Worm (Caenorhabditis elegans): ENCODE results near the gene R13D7.2.

The R13D7.2 gene

ce11 chrV:7417018-7417716 is 7.5 kb downstream of the R13D7.2 start, which contains the start of gene srw-67:
srw-67 (plus strand) TSS chrV:7417660.
- TF ChIP-seq ets-4 (GFP tag; optimal IDR thresholded peaks at IDR 0.05), result no peak
- TF ChIP-seq snpc-4 (GFP tag; optimal IDR thresholded peaks at IDR 0.05), result no peak
- no peak for TF ChIP-seq snpc-4 (tag; optimal IDR thresholded peaks at IDR 0.05)
- TF ChIP-seq ztf-18 (tag; optimal IDR thresholded peaks at IDR 0.05), result no peak
- TF ChIP-seq ceh-79 (tag; optimal IDR thresholded peaks at IDR 0.05), result no peak
- no peak for TF ChIP-seq nhr-179 (tag; optimal IDR thresholded peaks at IDR 0.05)
- TF ChIP-seq egl-18 (GFP tag; IDR thresholded peaks at IDR 0.05), result no peak
- TF ChIP-seq B0336.3 (GFP tag; IDR thresholded peaks at IDR 0.05), result no peak
- no peak for TF ChIP-seq T07F8.4 (tag; optimal IDR thresholded peaks at IDR 0.05)
- no peak for TF ChIP-seq C17E4.6 (GFP tag; IDR thresholded peaks at IDR 0.05)
- no peak for TF ChIP-seq F33H1.4 (GFP tag; IDR thresholded peaks at IDR 0.05)
- TF ChIP-seq mes-4 (tag; optimal IDR thresholded peaks at IDR 0.05), result no peak

DNA sequence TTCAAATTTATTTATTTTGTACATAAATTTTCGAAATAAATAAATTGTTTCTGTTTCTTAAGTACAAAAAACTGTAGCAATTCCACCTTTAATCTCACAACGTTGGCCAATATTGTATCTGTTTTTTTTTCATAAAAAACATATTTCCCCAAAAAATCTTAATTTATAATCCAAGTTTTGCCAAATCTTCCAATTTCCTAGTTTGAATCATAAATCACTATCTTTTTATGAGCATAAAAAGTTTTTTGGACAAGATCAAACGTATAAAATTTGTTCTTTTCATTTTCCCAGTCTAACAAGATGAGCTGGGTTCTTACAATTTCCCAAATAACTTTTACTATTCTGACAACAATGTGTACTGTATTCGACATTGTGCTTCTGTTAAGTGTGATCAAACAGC is 10.5 kb downstream of the R13D7.2 start, which contains the start of gene srxa-4:
Gene srxa-4, plus strand, starts transcription at position 301 of the 400 bp plus-strand sequence.
- TF ChIP-seq attf-6 (GFP tag; IDR thresholded peaks at IDR 0.05) (no peak), hsf-1 (GFP tag; IDR thresholded peaks at IDR 0.05) (no peak), ztf-26 (tag; optimal IDR thresholded peaks at IDR 0.05) (no peak), madf-10 (tag; optimal IDR thresholded peaks at IDR 0.05) (no peak), ceh-91 (GFP tag; IDR thresholded peaks at IDR 0.05) (no peak), egl-44 (GFP tag; IDR thresholded peaks at IDR 0.05) (no peak), ceh-27 (GFP tag; optimal IDR thresholded peaks at IDR 0.05) (no peak)

ce11 chrV:7424336-7424735 is 14.6 kb downstream of the R13D7.2 start, which contains the start of gene F18E3.10:
F18E3.10 (minus strand) TSS chrV:7424436.
- TF ChIP-seq madf-3 (GFP tag; IDR thresholded peaks at IDR 0.05) (no peak), Y67H2A.10 (GFP tag; conservative IDR thresholded peaks at IDR 0.05) (no peak), F49E8.2 (tag; optimal IDR thresholded peaks at IDR 0.05; ENCODE audit: insufficient read depth) (no peak), xnd-1 (tag; optimal IDR thresholded peaks at IDR 0.05) (no peak)

DNA sequence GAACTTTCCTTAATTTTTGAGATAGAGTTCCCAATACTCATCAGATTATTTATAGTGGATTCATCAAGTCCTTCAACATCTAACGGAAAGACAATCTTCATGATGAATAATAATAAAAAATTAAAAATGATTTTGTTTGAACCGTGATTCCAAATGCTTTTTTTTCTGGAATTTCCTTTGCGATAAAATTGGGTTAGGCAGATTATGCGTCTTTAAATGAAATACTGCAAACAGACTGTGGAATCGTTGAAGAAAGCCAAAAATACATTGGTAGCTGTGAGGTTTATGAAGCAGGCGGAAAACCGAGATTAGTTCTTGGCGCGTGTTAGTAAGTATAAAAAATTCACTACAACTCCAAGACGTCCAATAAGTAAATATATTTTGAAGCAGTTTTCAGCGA is 16.9 kb downstream of the R13D7.2 start, which contains the start of gene srw-68:
Gene srw-68, minus strand, starts transcription at position 101 of the 400 bp plus-strand sequence.
- TF ChIP-seq ceh-79 (tag; optimal IDR thresholded peaks at IDR 0.05) (no peak), tbx-9 (tag; optimal IDR thresholded peaks at IDR 0.05; ENCODE audit: borderline replicate concordance) (no peak), lin-40 (tag; optimal IDR thresholded peaks at IDR 0.05) (no peak)

ce11 chrV:7428880-7429279 is 19.2 kb downstream of the R13D7.2 start, which contains the start of gene srw-69:
srw-69 (minus strand) TSS chrV:7428980.
- no peak for TF ChIP-seq F10E7.11 (tag; optimal IDR thresholded peaks at IDR 0.05)

ce11 chrV:7431016-7431415 is 21.3 kb downstream of the R13D7.2 start, which contains the start of gene srw-71:
srw-71 (minus strand) TSS chrV:7431116.
- TF ChIP-seq lsy-27 (tag; optimal IDR thresholded peaks at IDR 0.05; ENCODE audit: borderline replicate concordance, insufficient read depth), result no peak
- TF ChIP-seq egl-18 (GFP tag; IDR thresholded peaks at IDR 0.05), result no peak
- TF ChIP-seq gei-17 (GFP tag; optimal IDR thresholded peaks at IDR 0.05), result no peak

All from whole organism, young adult.